Fruit fly (Drosophila melanogaster) whole organism, wandering third instar larva: ENCODE results near the gene mid.
A peak's percentile ranks its signal among the peaks of the same experiment; 100 is the strongest.

Experiments
- Abd-B ChIP-seq: fragments of >200 bp; optimal IDR thresholded peaks from 2 replicates; lab custom pipeline; 2017; ENCODE audit warnings: missing biosample characterization, missing genetic modification characterization
- CG32264 ChIP-seq: fragments of 200-800 bp; sonication (Bioruptor generic); optimal IDR thresholded peaks from 2 replicates; lab custom pipeline; 2016; ENCODE audit warnings: missing biosample characterization, missing genetic modification characterization
- CG9705 ChIP-seq: fragments of 200-800 bp; sonication (Bioruptor generic); optimal IDR thresholded peaks from 2 replicates; lab custom pipeline; 2018; ENCODE audit warnings: missing biosample characterization, mild to moderate bottlenecking, missing genetic modification characterization
- CrebA ChIP-seq: fragments of 200-800 bp; sonication (Bioruptor generic); optimal IDR thresholded peaks from 2 replicates; lab custom pipeline; 2016; ENCODE audit warnings: missing biosample characterization, mild to moderate bottlenecking, missing genetic modification characterization, borderline replicate concordance
- Dfd ChIP-seq: fragments of >200 bp; optimal IDR thresholded peaks from 2 replicates; lab custom pipeline; 2017; ENCODE audit warnings: missing biosample characterization, missing genetic modification characterization
- Dif ChIP-seq: fragments of 200-275, 200-300 bp; sonication (Bioruptor generic); optimal IDR thresholded peaks from 2 replicates; lab custom pipeline; 2018; ENCODE audit warnings: missing biosample characterization, missing genetic modification characterization; ENCODE audit not compliant: partially characterized antibody
- GATAd ChIP-seq: sonication (Bioruptor generic); optimal IDR thresholded peaks from 2 replicates; lab custom pipeline; 2016; ENCODE audit warnings: missing biosample characterization, missing genetic modification characterization
- HLH106 ChIP-seq: fragments of 200-800 bp; optimal IDR thresholded peaks from 3 replicates; lab custom pipeline; 2019; ENCODE audit warnings: missing biosample characterization, mild to moderate bottlenecking, missing genetic modification characterization, moderate library complexity
- Hnf4 ChIP-seq: fragments of 200-800 bp; sonication (Bioruptor generic); optimal IDR thresholded peaks from 2 replicates; lab custom pipeline; 2016; ENCODE audit warnings: missing biosample characterization, mild to moderate bottlenecking, missing genetic modification characterization
- Hr78 ChIP-seq: fragments of >200 bp; optimal IDR thresholded peaks from 2 replicates; lab custom pipeline; 2017; ENCODE audit warnings: missing biosample characterization, missing genetic modification characterization
- Hr83 ChIP-seq: fragments of 200-300 bp; sonication (Bioruptor generic); optimal IDR thresholded peaks from 2 replicates; lab custom pipeline; 2016; ENCODE audit warnings: missing biosample characterization, mild to moderate bottlenecking, missing genetic modification characterization, moderate library complexity; ENCODE audit not compliant: poor library complexity, severe bottlenecking
- Jra ChIP-seq: sonication (Bioruptor generic); optimal IDR thresholded peaks from 2 replicates; lab custom pipeline; 2016; ENCODE audit warnings: missing biosample characterization, missing genetic modification characterization
- Mio ChIP-seq: sonication (Bioruptor generic); optimal IDR thresholded peaks from 2 replicates; lab custom pipeline; 2016; ENCODE audit warnings: missing biosample characterization, missing genetic modification characterization
- Myc ChIP-seq: fragments of >200 bp; optimal IDR thresholded peaks from 2 replicates; lab custom pipeline; 2017
- N ChIP-seq: fragments of >200 bp; optimal IDR thresholded peaks from 2 replicates; lab custom pipeline; 2018; ENCODE audit warnings: missing biosample characterization, missing external identifiers, missing genetic modification characterization
- OdsH ChIP-seq: fragments of 200-800 bp; sonication (Bioruptor generic); optimal IDR thresholded peaks from 2 replicates; lab custom pipeline; 2016; ENCODE audit warnings: missing biosample characterization, mild to moderate bottlenecking, missing genetic modification characterization
- Rel ChIP-seq, 2 experiments: fragments of 200-800 bp; sonication (Bioruptor generic) in 1 of 2; optimal IDR thresholded peaks; 2 replicates in 1 of 2; 3 replicates in 1 of 2; lab custom pipeline; 2016 to 2019; ENCODE audit warnings: mild to moderate bottlenecking in 2 of 2, missing biosample characterization in 2 of 2, missing genetic modification characterization in 2 of 2, moderate library complexity in 1 of 2
- Sp1 ChIP-seq: fragments of 200-800 bp; sonication (Bioruptor generic); optimal IDR thresholded peaks from 3 replicates; lab custom pipeline; 2019; ENCODE audit warnings: missing biosample characterization, mild to moderate bottlenecking, missing genetic modification characterization, moderate library complexity
- Vsx2 ChIP-seq: fragments of 200-300, 225-300 bp; sonication (Bioruptor generic); optimal IDR thresholded peaks from 2 replicates; lab custom pipeline; 2018; ENCODE audit warnings: missing biosample characterization, missing genetic modification characterization; ENCODE audit not compliant: partially characterized antibody
- br ChIP-seq: fragments of 200-800 bp; sonication (Bioruptor generic); optimal IDR thresholded peaks from 2 replicates; lab custom pipeline; 2016; ENCODE audit warnings: missing biosample characterization, missing genetic modification characterization
- brk ChIP-seq: fragments of 200-800 bp; sonication (Bioruptor generic); optimal IDR thresholded peaks from 2 replicates; lab custom pipeline; 2016; ENCODE audit warnings: missing biosample characterization, mild to moderate bottlenecking, missing genetic modification characterization
- dl ChIP-seq, 2 experiments: fragments of 175-275, 200-275 bp in 1 of 2; fragments of 200-275 bp in 1 of 2; sonication (Bioruptor generic); optimal IDR thresholded peaks; lab custom pipeline; 2018; ENCODE audit warnings: mild to moderate bottlenecking in 2 of 2, missing biosample characterization in 2 of 2, missing genetic modification characterization in 2 of 2, moderate library complexity in 2 of 2; ENCODE audit not compliant: partially characterized antibody in 2 of 2, insufficient read depth in 1 of 2
- dmrt93B ChIP-seq: fragments of 200-800 bp; sonication (Bioruptor generic); optimal IDR thresholded peaks from 2 replicates; lab custom pipeline; 2018; ENCODE audit warnings: missing biosample characterization, mild to moderate bottlenecking, missing genetic modification characterization
- dsf ChIP-seq: sonication (Bioruptor generic); optimal IDR thresholded peaks from 2 replicates; lab custom pipeline; 2016; ENCODE audit warnings: missing biosample characterization, missing genetic modification characterization, borderline replicate concordance
- ey ChIP-seq: fragments of 200-800 bp; sonication (Bioruptor generic); optimal IDR thresholded peaks from 2 replicates; lab custom pipeline; 2016; ENCODE audit warnings: missing biosample characterization, missing genetic modification characterization
- foxo ChIP-seq, 2 experiments: fragments of 200-800 bp; sonication (Bioruptor generic); optimal IDR thresholded peaks; 2 replicates in 1 of 2; 3 replicates in 1 of 2; lab custom pipeline; 2016 to 2017; ENCODE audit warnings: missing biosample characterization in 2 of 2, missing genetic modification characterization in 2 of 2
- fru ChIP-seq: fragments of 200-800 bp; sonication (Bioruptor generic); optimal IDR thresholded peaks from 3 replicates; lab custom pipeline; 2016; ENCODE audit warnings: missing biosample characterization, mild to moderate bottlenecking, missing genetic modification characterization
- h ChIP-seq: fragments of 200-800 bp; sonication (Bioruptor generic); optimal IDR thresholded peaks from 3 replicates; lab custom pipeline; 2016; ENCODE audit warnings: missing biosample characterization, mild to moderate bottlenecking, missing genetic modification characterization
- jim ChIP-seq: fragments of 175-275, 200-325 bp; sonication (Bioruptor generic); optimal IDR thresholded peaks from 2 replicates; lab custom pipeline; 2016; ENCODE audit warnings: missing biosample characterization, mild to moderate bottlenecking, missing genetic modification characterization
- lola ChIP-seq: fragments of >200 bp; optimal IDR thresholded peaks from 2 replicates; lab custom pipeline; 2017; ENCODE audit warnings: missing biosample characterization, missing genetic modification characterization
- pan ChIP-seq: fragments of >200 bp; optimal IDR thresholded peaks from 2 replicates; lab custom pipeline; 2017
- psq ChIP-seq: fragments of 200-800 bp; sonication (Bioruptor generic); optimal IDR thresholded peaks from 3 replicates; lab custom pipeline; 2017; ENCODE audit warnings: missing biosample characterization, mild to moderate bottlenecking, missing genetic modification characterization, moderate library complexity
- rgr ChIP-seq: fragments of 200-800 bp; sonication (Bioruptor generic); optimal IDR thresholded peaks from 3 replicates; lab custom pipeline; 2016; ENCODE audit warnings: missing biosample characterization, mild to moderate bottlenecking, missing genetic modification characterization
- sage ChIP-seq: fragments of 200-800 bp; sonication (Bioruptor generic); optimal IDR thresholded peaks from 2 replicates; lab custom pipeline; 2016; ENCODE audit warnings: missing biosample characterization, mild to moderate bottlenecking, missing genetic modification characterization
- sv ChIP-seq: fragments of 200-800 bp; sonication (Bioruptor generic); optimal IDR thresholded peaks from 3 replicates; lab custom pipeline; 2016; ENCODE audit warnings: missing biosample characterization, missing genetic modification characterization
- tai ChIP-seq: sonication (Bioruptor generic); optimal IDR thresholded peaks from 2 replicates; lab custom pipeline; 2016; ENCODE audit warnings: missing biosample characterization, missing genetic modification characterization
- usp ChIP-seq: fragments of >200 bp; optimal IDR thresholded peaks from 2 replicates; lab custom pipeline; 2017; ENCODE audit warnings: missing biosample characterization, missing genetic modification characterization
- woc ChIP-seq: sonication (Bioruptor generic); optimal IDR thresholded peaks from 2 replicates; lab custom pipeline; 2016; ENCODE audit warnings: missing biosample characterization, mild to moderate bottlenecking, missing genetic modification characterization

mid gene

dm6 chr2L:5479971-5480370 lies 18.5 kb downstream of the mid start:
- TF ChIP-seq CG32264 (no peak), Mio (GFP tag; lab: Kevin White, UChicago) (no peak), sage (no peak), tai (GFP tag; lab: Kevin White, UChicago) (no peak), woc (peak; percentile 35), Jra (GFP tag; lab: Kevin White, UChicago) (no peak), jim (GFP tag; lab: Kevin White, UChicago) (no peak), psq (GFP tag; lab: Kevin White, UChicago) (peak; percentile 35), Vsx2 (GFP tag; lab: Kevin White, UChicago) (no peak), Hr78 (GFP tag; lab: Kevin White, UChicago) (no peak), sv (GFP tag; lab: Kevin White, UChicago) (no peak), pan (no peak), Hnf4 (peak; percentile 43), GATAd (GFP tag; lab: Kevin White, UChicago) (no peak), Abd-B (no peak), HLH106 (tag; lab: Kevin White, UChicago) (peak; percentile 62), CG9705 (GFP tag; lab: Kevin White, UChicago) (peak; percentile 9), Dif (GFP tag; lab: Kevin White, UChicago) (no peak), brk (GFP tag; lab: Kevin White, UChicago) (no peak), OdsH (GFP tag; lab: Kevin White, UChicago) (peak; percentile 56), ey (GFP tag; lab: Kevin White, UChicago) (peak; percentile 69), Myc (lab: Kevin White, UChicago) (no peak), lola (GFP tag; lab: Kevin White, UChicago) (no peak), dl (GFP tag; optimal IDR thresholded peaks at IDR 0.05; lab: Kevin White, UChicago; ENCODE audit: insufficient read depth in 1 of 2, partially characterized antibody in 2 of 2) (no peak), br (GFP tag; lab: Kevin White, UChicago) (peak; percentile 68), Hr83 (GFP tag; lab: Kevin White, UChicago) (no peak), Sp1 (GFP tag; lab: Kevin White, UChicago) (peak; percentile 63), N (GFP tag; lab: Kevin White, UChicago) (no peak), Rel (GFP tag; optimal IDR thresholded peaks at IDR 0.05; lab: Kevin White, UChicago) (no peak), Rel (tag; optimal IDR thresholded peaks at IDR 0.05; lab: Kevin White, UChicago) (no peak), CrebA (GFP tag; lab: Kevin White, UChicago) (no peak), fru (GFP tag; lab: Kevin White, UChicago) (peak; percentile 76), rgr (GFP tag; lab: Kevin White, UChicago) (peak; percentile 58), foxo (GFP tag; optimal IDR thresholded peaks at IDR 0.05; lab: Kevin White, UChicago) (peak in 1 of 2 experiments; percentile 82), usp (GFP tag; lab: Kevin White, UChicago) (no peak), h (peak; percentile 64), Dfd (GFP tag; lab: Kevin White, UChicago) (no peak), dmrt93B (GFP tag; lab: Kevin White, UChicago) (peak; percentile 25), dsf (no peak)

dm6 chr2L:5483093-5483492 lies 21.7 kb downstream of the mid start:
- TF ChIP-seq Sp1 (GFP tag; lab: Kevin White, UChicago) (peak; percentile 46), dmrt93B (GFP tag; lab: Kevin White, UChicago) (peak; percentile 13), rgr (GFP tag; lab: Kevin White, UChicago) (peak; percentile 57), foxo (GFP tag; optimal IDR thresholded peaks at IDR 0.05; lab: Kevin White, UChicago) (peak in 1 of 2 experiments; percentile 63), psq (GFP tag; lab: Kevin White, UChicago) (peak; percentile 33), h (peak; percentile 59), sage (no peak), fru (GFP tag; lab: Kevin White, UChicago) (peak; percentile 54), N (GFP tag; lab: Kevin White, UChicago) (no peak), br (GFP tag; lab: Kevin White, UChicago) (peak; percentile 38), OdsH (GFP tag; lab: Kevin White, UChicago) (peak; percentile 47), ey (GFP tag; lab: Kevin White, UChicago) (peak; percentile 32), dsf (no peak), HLH106 (tag; lab: Kevin White, UChicago) (peak; percentile 38), Hnf4 (peak; percentile 16), woc (peak; percentile 1)
- TF ChIP-seq, all 38 proteins: peak for 13
